Comparison of ENCODE assay signal across 4 worm cellular contexts in genomic region chrX:12510148-12510785, ce11.
A peak's percentile ranks its signal among the peaks of the same experiment; 100 is the strongest.
TF ChIP-seq lines count a peak whose summit lies in the region.

No protein-coding gene starts in this region.

TF ChIP-seq in whole organism, L2 larva, 48 proteins besides CTCF, POLR2A, EP300 and RAD21 (continues in another document):
- TF ChIP-seq egl-27 (tag; optimal IDR thresholded peaks at IDR 0.05; lab: Kevin White, UChicago), result peak; percentile 64
- TF ChIP-seq sem-4 (tag; optimal IDR thresholded peaks at IDR 0.05; lab: Kevin White, UChicago), result peak; percentile 68
- no peak for TF ChIP-seq ztf-11 (tag; optimal IDR thresholded peaks at IDR 0.05; lab: Kevin White, UChicago)
- no peak for TF ChIP-seq aly-2 (tag; optimal IDR thresholded peaks at IDR 0.05; lab: Kevin White, UChicago)
- TF ChIP-seq blmp-1 (tag; optimal IDR thresholded peaks at IDR 0.05; lab: Kevin White, UChicago; ENCODE audit: insufficient read depth), result no peak
- no peak for TF ChIP-seq nhr-25 (tag; optimal IDR thresholded peaks at IDR 0.05; lab: Kevin White, UChicago)
- TF ChIP-seq gmeb-1 (tag; optimal IDR thresholded peaks at IDR 0.05; lab: Kevin White, UChicago), result no peak
- TF ChIP-seq dmd-4 (tag; optimal IDR thresholded peaks at IDR 0.05; lab: Kevin White, UChicago), result no peak
- TF ChIP-seq nhr-237 (tag; optimal IDR thresholded peaks at IDR 0.05; lab: Kevin White, UChicago), result no peak
- peak in 1 of 2 experiments; percentile 32 for TF ChIP-seq mdl-1 (tag; optimal IDR thresholded peaks at IDR 0.05; lab: Kevin White, UChicago)
- no peak for TF ChIP-seq ZK546.5 (tag; optimal IDR thresholded peaks at IDR 0.05; lab: Kevin White, UChicago)
- TF ChIP-seq lin-11 (tag; optimal IDR thresholded peaks at IDR 0.05; lab: Kevin White, UChicago), result peak; percentile 40
- TF ChIP-seq mab-5 (tag; optimal IDR thresholded peaks at IDR 0.05; lab: Kevin White, UChicago), result no peak
- TF ChIP-seq fos-1 (tag; optimal IDR thresholded peaks at IDR 0.05; lab: Kevin White, UChicago), result peak; percentile 74
- no peak for TF ChIP-seq ceh-16 (tag; optimal IDR thresholded peaks at IDR 0.05; lab: Kevin White, UChicago)
- peak in 1 of 2 experiments; percentile 64 for TF ChIP-seq lsy-2 (tag; optimal IDR thresholded peaks at IDR 0.05; lab: Kevin White, UChicago)
- TF ChIP-seq elt-1 (tag; optimal IDR thresholded peaks at IDR 0.05; lab: Kevin White, UChicago), result no peak
- TF ChIP-seq C34F6.9 (tag; optimal IDR thresholded peaks at IDR 0.05; lab: Kevin White, UChicago), result peak; percentile 71
- no peak for TF ChIP-seq skn-1 (tag; optimal IDR thresholded peaks at IDR 0.05; lab: Kevin White, UChicago)
- TF ChIP-seq nhr-23 (tag; optimal IDR thresholded peaks at IDR 0.05; lab: Kevin White, UChicago), result no peak
- peak; percentile 72 for TF ChIP-seq unc-55 (GFP tag; optimal IDR thresholded peaks at IDR 0.05; lab: Kevin White, UChicago)
- peak; percentile 91 for TF ChIP-seq sma-9 (GFP tag; optimal IDR thresholded peaks at IDR 0.05; lab: Kevin White, UChicago)
- no peak for TF ChIP-seq sma-9 (tag; optimal IDR thresholded peaks at IDR 0.05; lab: Kevin White, UChicago)
- no peak for TF ChIP-seq unc-39 (tag; optimal IDR thresholded peaks at IDR 0.05; lab: Kevin White, UChicago)

TF ChIP-seq in whole organism, L4 larva, 104 proteins besides CTCF, POLR2A, EP300 and RAD21 (continues in another document):
- TF ChIP-seq zfp-2 (tag; optimal IDR thresholded peaks at IDR 0.05; lab: Kevin White, UChicago) (no peak), dve-1 (tag; optimal IDR thresholded peaks at IDR 0.05; lab: Kevin White, UChicago; ENCODE audit: insufficient read depth) (peak; percentile 24), dmd-6 (GFP tag; IDR thresholded peaks at IDR 0.05; lab: Robert Waterston, UW) (peak; percentile 25), hif-1 (tag; optimal IDR thresholded peaks at IDR 0.05; lab: Kevin White, UChicago) (peak in 1 of 2 experiments; percentile 47), daf-16 (GFP tag; optimal IDR thresholded peaks at IDR 0.05; lab: Kevin White, UChicago) (peak in 1 of 2 experiments; percentile 58), daf-16 (tag; optimal IDR thresholded peaks at IDR 0.05; lab: Kevin White, UChicago) (no peak), egl-27 (tag; optimal IDR thresholded peaks at IDR 0.05; lab: Kevin White, UChicago) (no peak), ceh-20 (GFP tag; IDR thresholded peaks at IDR 0.05; lab: Robert Waterston, UW) (peak; percentile 69), cey-2 (tag; optimal IDR thresholded peaks at IDR 0.05; lab: Kevin White, UChicago; ENCODE audit: borderline replicate concordance, insufficient read depth) (no peak), tra-1 (GFP tag; IDR thresholded peaks at IDR 0.05; lab: Robert Waterston, UW) (no peak), arid-1 (GFP tag; conservative IDR thresholded peaks at IDR 0.05; lab: Robert Waterston, UW) (no peak), skn-1 (tag; optimal IDR thresholded peaks at IDR 0.05; lab: Kevin White, UChicago) (no peak), mes-2 (tag; optimal IDR thresholded peaks at IDR 0.05; lab: Kevin White, UChicago; ENCODE audit: poor library complexity, severe bottlenecking) (peak; percentile 38), fos-1 (tag; optimal IDR thresholded peaks at IDR 0.05; lab: Kevin White, UChicago) (no peak), spr-3 (GFP tag; optimal IDR thresholded peaks at IDR 0.05; lab: Kevin White, UChicago) (no peak), mdl-1 (tag; optimal IDR thresholded peaks at IDR 0.05; lab: Kevin White, UChicago) (peak in 1 of 2 experiments; percentile 51), aha-1 (tag; lab: Kevin White, UChicago) (peak; percentile 98), nhr-111 (GFP tag; optimal IDR thresholded peaks at IDR 0.05; lab: Kevin White, UChicago) (no peak), lsy-2 (tag; optimal IDR thresholded peaks at IDR 0.05; lab: Kevin White, UChicago) (peak; percentile 28 to 38), ceh-62 (tag; optimal IDR thresholded peaks at IDR 0.05; lab: Kevin White, UChicago) (no peak), nhr-11 (tag; optimal IDR thresholded peaks at IDR 0.05; lab: Kevin White, UChicago) (peak; percentile 82), jun-1 (tag; optimal IDR thresholded peaks at IDR 0.05; lab: Kevin White, UChicago) (peak; percentile 17), dpl-1 (GFP tag; optimal IDR thresholded peaks at IDR 0.05; lab: Kevin White, UChicago) (no peak), madf-5 (GFP tag; IDR thresholded peaks at IDR 0.05; lab: Robert Waterston, UW) (no peak)

TF ChIP-seq in whole organism, late embryonic, 69 proteins besides CTCF, POLR2A, EP300 and RAD21:
- TF ChIP-seq hlh-15 (tag; optimal IDR thresholded peaks at IDR 0.05; lab: Kevin White, UChicago) (no peak), ceh-45 (GFP tag; IDR thresholded peaks at IDR 0.05; lab: Robert Waterston, UW) (no peak), eyg-1 (tag; optimal IDR thresholded peaks at IDR 0.05; lab: Kevin White, UChicago) (no peak), ceh-14 (tag; optimal IDR thresholded peaks at IDR 0.05; lab: Kevin White, UChicago) (peak; percentile 73), unc-42 (tag; optimal IDR thresholded peaks at IDR 0.05; lab: Kevin White, UChicago) (peak; percentile 92), ceh-18 (tag; optimal IDR thresholded peaks at IDR 0.05; lab: Kevin White, UChicago) (peak; percentile 84), rnt-1 (tag; optimal IDR thresholded peaks at IDR 0.05; lab: Kevin White, UChicago) (peak; percentile 70), ceh-34 (tag; optimal IDR thresholded peaks at IDR 0.05; lab: Kevin White, UChicago) (peak; percentile 37), che-1 (tag; optimal IDR thresholded peaks at IDR 0.05; lab: Kevin White, UChicago) (peak; percentile 1), hlh-8 (tag; optimal IDR thresholded peaks at IDR 0.05; lab: Kevin White, UChicago) (peak; percentile 37), C08G9.2 (tag; optimal IDR thresholded peaks at IDR 0.05; lab: Kevin White, UChicago) (no peak), syd-9 (tag; optimal IDR thresholded peaks at IDR 0.05; lab: Kevin White, UChicago) (no peak), hlh-13 (GFP tag; optimal IDR thresholded peaks at IDR 0.05; lab: Kevin White, UChicago) (no peak), C38D4.7 (GFP tag; optimal IDR thresholded peaks at IDR 0.05; lab: Kevin White, UChicago) (peak; percentile 23), unc-3 (GFP tag; conservative IDR thresholded peaks at IDR 0.05; lab: Robert Waterston, UW) (no peak), unc-3 (tag; optimal IDR thresholded peaks at IDR 0.05; lab: Kevin White, UChicago) (no peak), F13H6.1 (tag; optimal IDR thresholded peaks at IDR 0.05; lab: Kevin White, UChicago) (peak; percentile 51), tbx-2 (tag; optimal IDR thresholded peaks at IDR 0.05; lab: Kevin White, UChicago) (peak; percentile 77), fax-1 (tag; optimal IDR thresholded peaks at IDR 0.05; lab: Kevin White, UChicago) (no peak), nfya-1 (tag; optimal IDR thresholded peaks at IDR 0.05; lab: Kevin White, UChicago) (peak; percentile 65), unc-86 (tag; optimal IDR thresholded peaks at IDR 0.05; lab: Kevin White, UChicago) (no peak), pha-2 (tag; optimal IDR thresholded peaks at IDR 0.05; lab: Kevin White, UChicago) (no peak), lin-11 (tag; optimal IDR thresholded peaks at IDR 0.05; lab: Kevin White, UChicago) (no peak), ceh-24 (tag; optimal IDR thresholded peaks at IDR 0.05; lab: Kevin White, UChicago) (no peak), unc-55 (GFP tag; optimal IDR thresholded peaks at IDR 0.05; lab: Kevin White, UChicago) (peak; percentile 45), ceh-31 (tag; optimal IDR thresholded peaks at IDR 0.05; lab: Kevin White, UChicago) (peak; percentile 54)

TF ChIP-seq in whole organism, mixed stage, embryonic, 35 proteins besides CTCF, POLR2A, EP300 and RAD21:
- TF ChIP-seq M03D4.4 (tag; optimal IDR thresholded peaks at IDR 0.05; lab: Kevin White, UChicago) (peak; percentile 38), lin-32 (GFP tag; optimal IDR thresholded peaks at IDR 0.05; lab: Kevin White, UChicago) (no peak), unc-62 (GFP tag; optimal IDR thresholded peaks at IDR 0.05; lab: Kevin White, UChicago) (peak; percentile 60), hlh-1 (tag; optimal IDR thresholded peaks at IDR 0.05; lab: Kevin White, UChicago) (peak; percentile 46), snpc-4 (tag; optimal IDR thresholded peaks at IDR 0.05; lab: Kevin White, UChicago) (no peak), unc-39 (tag; optimal IDR thresholded peaks at IDR 0.05; lab: Kevin White, UChicago) (no peak), sem-2 (GFP tag; optimal IDR thresholded peaks at IDR 0.05; lab: Kevin White, UChicago) (no peak), ztf-11 (tag; optimal IDR thresholded peaks at IDR 0.05; lab: Kevin White, UChicago) (no peak), lin-13 (tag; optimal IDR thresholded peaks at IDR 0.05; lab: Kevin White, UChicago) (peak; percentile 17), blmp-1 (tag; optimal IDR thresholded peaks at IDR 0.05; lab: Kevin White, UChicago) (no peak), mls-2 (tag; optimal IDR thresholded peaks at IDR 0.05; lab: Kevin White, UChicago) (peak; percentile 30), elt-1 (tag; optimal IDR thresholded peaks at IDR 0.05; lab: Kevin White, UChicago; ENCODE audit: borderline replicate concordance, insufficient read depth) (no peak), nhr-12 (tag; optimal IDR thresholded peaks at IDR 0.05; lab: Kevin White, UChicago) (no peak), drap-1 (GFP tag; optimal IDR thresholded peaks at IDR 0.05; lab: Kevin White, UChicago) (peak; percentile 47), ceh-39 (tag; optimal IDR thresholded peaks at IDR 0.05; lab: Kevin White, UChicago) (no peak), zip-8 (tag; optimal IDR thresholded peaks at IDR 0.05; lab: Kevin White, UChicago) (no peak), ham-2 (GFP tag; optimal IDR thresholded peaks at IDR 0.05; lab: Kevin White, UChicago) (peak; percentile 67), ces-1 (GFP tag; optimal IDR thresholded peaks at IDR 0.05; lab: Kevin White, UChicago) (peak; percentile 78), nhr-237 (tag; optimal IDR thresholded peaks at IDR 0.05; lab: Kevin White, UChicago) (no peak), nhr-28 (tag; optimal IDR thresholded peaks at IDR 0.05; lab: Kevin White, UChicago) (no peak), sptf-1 (tag; optimal IDR thresholded peaks at IDR 0.05; lab: Kevin White, UChicago) (peak; percentile 33), unc-120 (tag; optimal IDR thresholded peaks at IDR 0.05; lab: Kevin White, UChicago; ENCODE audit: poor library complexity, severe bottlenecking) (peak; percentile 75), elt-3 (tag; optimal IDR thresholded peaks at IDR 0.05; lab: Kevin White, UChicago) (no peak)
